Worm (Caenorhabditis elegans): ENCODE results near the gene hlh-25.

The hlh-25 gene

ce11 chrII:5572082-5572746 is 37.2 kb downstream of the hlh-25 start (continued):
- TF ChIP-seq lir-3 (tag; optimal IDR thresholded peaks at IDR 0.05) (no peak), mep-1 (tag; optimal IDR thresholded peaks at IDR 0.05) (peak; percentile 57), cey-2 (tag; optimal IDR thresholded peaks at IDR 0.05; ENCODE audit: borderline replicate concordance, insufficient read depth) (peak; percentile 71)

ce11 chrII:5574925-5575324 is 39.9 kb downstream of the hlh-25 start:
- TF ChIP-seq F10B5.3 (tag; optimal IDR thresholded peaks at IDR 0.05), result no peak
- TF ChIP-seq sdz-12 (GFP tag; optimal IDR thresholded peaks at IDR 0.05), result no peak
- TF ChIP-seq dmd-6 (GFP tag; IDR thresholded peaks at IDR 0.05), result peak; percentile 38
- no peak for TF ChIP-seq saeg-2 (GFP tag; IDR thresholded peaks at IDR 0.05)
- TF ChIP-seq nhr-42 (GFP tag; IDR thresholded peaks at IDR 0.05), result no peak
- no peak for TF ChIP-seq ceh-20 (GFP tag; IDR thresholded peaks at IDR 0.05)
- peak; percentile 3 for TF ChIP-seq zip-2 (tag; optimal IDR thresholded peaks at IDR 0.05)
- no peak for TF ChIP-seq jun-1 (tag; optimal IDR thresholded peaks at IDR 0.05)
- peak; percentile 60; the same call in 1 of the 2 replicates for TF ChIP-seq T26A8.4 (GFP tag; IDR thresholded peaks at IDR 0.05)
- TF ChIP-seq mep-1 (tag; optimal IDR thresholded peaks at IDR 0.05), result peak; percentile 42
- peak in 1 of 2 experiments; percentile 30 for TF ChIP-seq lsy-2 (tag; optimal IDR thresholded peaks at IDR 0.05)
- peak; percentile 83; the same call in 1 of the 2 replicates for TF ChIP-seq zfp-3 (GFP tag; conservative IDR thresholded peaks at IDR 0.05)
- no peak for TF ChIP-seq nhr-48 (tag; optimal IDR thresholded peaks at IDR 0.05)
- TF ChIP-seq ctbp-1 (GFP tag; IDR thresholded peaks at IDR 0.05), result 0 out of 2 replicates have a peak, but pooled peaks have one; percentile 15
- TF ChIP-seq unc-39 (tag; optimal IDR thresholded peaks at IDR 0.05), result no peak
- no peak for TF ChIP-seq daf-19 (GFP tag; conservative IDR thresholded peaks at IDR 0.05)
- no peak for TF ChIP-seq lim-7 (GFP tag; IDR thresholded peaks at IDR 0.05)
- TF ChIP-seq lin-38 (GFP tag; IDR thresholded peaks at IDR 0.05), result peak; percentile 28
- TF ChIP-seq hmg-1.1 (GFP tag; IDR thresholded peaks at IDR 0.05), result no peak
- peak; percentile 21; the same call in 1 of the 2 replicates for TF ChIP-seq tra-1 (GFP tag; IDR thresholded peaks at IDR 0.05)
- no peak for TF ChIP-seq ama-1 (optimal IDR thresholded peaks at IDR 0.05)
- TF ChIP-seq ceh-82 (tag; optimal IDR thresholded peaks at IDR 0.05), result no peak
- TF ChIP-seq cey-2 (tag; optimal IDR thresholded peaks at IDR 0.05; ENCODE audit: borderline replicate concordance, insufficient read depth), result no peak
- TF ChIP-seq hlh-30 (tag; optimal IDR thresholded peaks at IDR 0.05; ENCODE audit: insufficient read depth), result no peak
- TF ChIP-seq nhr-237 (tag; optimal IDR thresholded peaks at IDR 0.05), result no peak
- peak; percentile 64 for TF ChIP-seq nhr-102 (tag; optimal IDR thresholded peaks at IDR 0.05)
- TF ChIP-seq mxl-2 (GFP tag; conservative IDR thresholded peaks at IDR 0.05), result no peak
- no peak for TF ChIP-seq nhr-25 (tag; optimal IDR thresholded peaks at IDR 0.05; ENCODE audit: borderline replicate concordance, insufficient read depth)
- TF ChIP-seq egl-27 (tag; optimal IDR thresholded peaks at IDR 0.05), result no peak
- TF ChIP-seq Y105C5A.15 (GFP tag; IDR thresholded peaks at IDR 0.05), result 0 out of 2 replicates have a peak, but pooled peaks have one; percentile 32
- TF ChIP-seq aha-1 (tag), result peak; percentile 56
- TF ChIP-seq nhr-11 (tag; optimal IDR thresholded peaks at IDR 0.05), result no peak
- TF ChIP-seq ceh-32 (tag; optimal IDR thresholded peaks at IDR 0.05; ENCODE audit: poor library complexity), result no peak
- TF ChIP-seq mdt-29 (GFP tag; IDR thresholded peaks at IDR 0.05), result 0 out of 2 replicates have a peak, but pooled peaks have one; percentile 7
- peak; percentile 17 for TF ChIP-seq dve-1 (tag; optimal IDR thresholded peaks at IDR 0.05; ENCODE audit: insufficient read depth)
- no peak for TF ChIP-seq tag-97 (GFP tag; IDR thresholded peaks at IDR 0.05)
- TF ChIP-seq dmd-9 (GFP tag; IDR thresholded peaks at IDR 0.05), result no peak
- 0 out of 2 replicates have a peak, but pooled peaks have one; percentile 24 for TF ChIP-seq Y75B8A.6 (GFP tag; IDR thresholded peaks at IDR 0.05)
- TF ChIP-seq daf-16 (GFP tag; optimal IDR thresholded peaks at IDR 0.05), result peak in 1 of 2 experiments; percentile 24
- TF ChIP-seq daf-16 (tag; optimal IDR thresholded peaks at IDR 0.05), result no peak
- TF ChIP-seq lin-13 (GFP tag; optimal IDR thresholded peaks at IDR 0.05), result no peak
- no peak for TF ChIP-seq rbr-2 (tag; optimal IDR thresholded peaks at IDR 0.05)
- no peak for TF ChIP-seq Y48G9A.11 (GFP tag; IDR thresholded peaks at IDR 0.05)
- peak; percentile 2 for TF ChIP-seq T20F7.1 (GFP tag; optimal IDR thresholded peaks at IDR 0.05)
- no peak for TF ChIP-seq gei-8 (GFP tag; optimal IDR thresholded peaks at IDR 0.05)
- TF ChIP-seq D1046.2 (GFP tag; IDR thresholded peaks at IDR 0.05), result no peak
